Worm (Caenorhabditis elegans): ENCODE results near the gene F58F12.12.

Gene F58F12.12

ce11 chrII:6409098-6409497 is 28.1 kb downstream of the F58F12.12 start:
- TF ChIP-seq blmp-1 (tag; optimal IDR thresholded peaks at IDR 0.05): peak; percentile 45
- TF ChIP-seq hpl-2 (GFP tag; optimal IDR thresholded peaks at IDR 0.05): no peak

ce11 chrII:6410181-6410580 is 29.2 kb downstream of the F58F12.12 start, which contains the start of gene T25D10.4:
Gene T25D10.4 (minus strand): TSS chrII:6410281.
- TF ChIP-seq pax-3 (tag; optimal IDR thresholded peaks at IDR 0.05): no peak

ce11 chrII:6411660-6412451 is 30.9 kb downstream of the F58F12.12 start:
- TF ChIP-seq blmp-1 (tag; optimal IDR thresholded peaks at IDR 0.05) (peak; percentile 1), sptf-1 (tag; optimal IDR thresholded peaks at IDR 0.05) (no peak), snu-23 (GFP tag; optimal IDR thresholded peaks at IDR 0.05) (no peak), efl-1 (optimal IDR thresholded peaks at IDR 0.05) (no peak), efl-1 (GFP tag; optimal IDR thresholded peaks at IDR 0.05 in 1 of 2) (peak in 1 of 2 experiments; percentile 43), lin-13 (GFP tag; optimal IDR thresholded peaks at IDR 0.05) (no peak)

- peak in 1 of 6 experiments; percentile 61 for TF ChIP-seq elt-3 (tag; optimal IDR thresholded peaks at IDR 0.05)
- TF ChIP-seq efl-1 (optimal IDR thresholded peaks at IDR 0.05): no peak
- TF ChIP-seq efl-1 (GFP tag; optimal IDR thresholded peaks at IDR 0.05 in 1 of 2): no peak
- peak; percentile 89 for TF ChIP-seq elt-2 (tag; optimal IDR thresholded peaks at IDR 0.05)
- TF ChIP-seq lin-14 (GFP tag; optimal IDR thresholded peaks at IDR 0.05): peak; percentile 43
- no peak for TF ChIP-seq nhr-11 (tag; optimal IDR thresholded peaks at IDR 0.05)
- no peak for TF ChIP-seq nhr-76 (tag; optimal IDR thresholded peaks at IDR 0.05)
- no peak for TF ChIP-seq pag-3 (tag; optimal IDR thresholded peaks at IDR 0.05; ENCODE audit: borderline replicate concordance, insufficient read depth)
- TF ChIP-seq lin-35 (GFP tag; optimal IDR thresholded peaks at IDR 0.05): peak in 1 of 2 experiments; percentile 22
- peak; percentile 28 for TF ChIP-seq pax-3 (tag; optimal IDR thresholded peaks at IDR 0.05)
- no peak for TF ChIP-seq Y116A8C.19 (tag; optimal IDR thresholded peaks at IDR 0.05; ENCODE audit: borderline replicate concordance)
- no peak for TF ChIP-seq hlh-17 (GFP tag; optimal IDR thresholded peaks at IDR 0.05; ENCODE audit: borderline replicate concordance)
- no peak for TF ChIP-seq ceh-8 (GFP tag; optimal IDR thresholded peaks at IDR 0.05)
- TF ChIP-seq hpl-2 (GFP tag; optimal IDR thresholded peaks at IDR 0.05): no peak
Measured at ce11 chrII:6413788-6414187, 32.8 kb downstream of the F58F12.12 start.

ce11 chrII:6417999-6418398 is 37.0 kb downstream of the F58F12.12 start:
- TF ChIP-seq nhr-77 (tag; optimal IDR thresholded peaks at IDR 0.05) (no peak), fkh-10 (GFP tag; optimal IDR thresholded peaks at IDR 0.05) (no peak), sox-4 (tag; optimal IDR thresholded peaks at IDR 0.05) (no peak), lin-35 (GFP tag; optimal IDR thresholded peaks at IDR 0.05) (no peak), xbp-1 (tag; optimal IDR thresholded peaks at IDR 0.05) (no peak), ztf-4 (tag; optimal IDR thresholded peaks at IDR 0.05) (no peak), isw-1 (GFP tag; IDR thresholded peaks at IDR 0.05) (no peak), unc-98 (GFP tag; IDR thresholded peaks at IDR 0.05) (no peak), alr-1 (tag; optimal IDR thresholded peaks at IDR 0.05; ENCODE audit: borderline replicate concordance) (no peak), unc-86 (tag; optimal IDR thresholded peaks at IDR 0.05) (no peak), grh-1 (GFP tag; IDR thresholded peaks at IDR 0.05) (no peak), egl-27 (tag; optimal IDR thresholded peaks at IDR 0.05) (no peak), mep-1 (tag; optimal IDR thresholded peaks at IDR 0.05) (no peak), lin-13 (GFP tag; optimal IDR thresholded peaks at IDR 0.05) (no peak), elt-3 (tag; optimal IDR thresholded peaks at IDR 0.05) (no peak), nhr-47 (tag; optimal IDR thresholded peaks at IDR 0.05) (no peak)
